Worm (Caenorhabditis elegans) whole organism, mixed stage, embryonic: Measurements from ENCODE around the gene mec-12.

ENCODE experiments used
- ceh-83 ChIP-seq: fragments of 200-800 bp; sonication (Bioruptor generic); optimal IDR thresholded peaks from 2 replicates; lab custom pipeline; 2018; ENCODE audit warnings: mild to moderate bottlenecking, missing genetic modification characterization, missing compliant biosample characterization
- lin-13 ChIP-seq: fragments of 150-350 bp; optimal IDR thresholded peaks from 2 replicates; lab custom pipeline; 2014; ENCODE audit warnings: missing biosample characterization, missing genetic modification characterization
- lin-32 ChIP-seq: fragments of 200-800 bp; sonication (Bioruptor generic); optimal IDR thresholded peaks from 2 replicates; lab custom pipeline; 2018; ENCODE audit warnings: mild to moderate bottlenecking, missing genetic modification characterization, missing compliant biosample characterization
- lsy-2 ChIP-seq: fragments of 150-350 bp; optimal IDR thresholded peaks from 2 replicates; lab custom pipeline; 2014; ENCODE audit warnings: missing biosample characterization, missing genetic modification characterization
- nhr-12 ChIP-seq: fragments of 150-350 bp; optimal IDR thresholded peaks from 2 replicates; lab custom pipeline; 2014; ENCODE audit warnings: missing biosample characterization, missing genetic modification characterization
- unc-39 ChIP-seq: fragments of 150-350 bp; optimal IDR thresholded peaks from 2 replicates; lab custom pipeline; 2014; ENCODE audit warnings: missing biosample characterization, missing genetic modification characterization
- unc-62 ChIP-seq: fragments of 150-350 bp; optimal IDR thresholded peaks from 2 replicates; lab custom pipeline; 2014; ENCODE audit warnings: missing biosample characterization, missing genetic modification reagents, missing genetic modification characterization

DNA sequence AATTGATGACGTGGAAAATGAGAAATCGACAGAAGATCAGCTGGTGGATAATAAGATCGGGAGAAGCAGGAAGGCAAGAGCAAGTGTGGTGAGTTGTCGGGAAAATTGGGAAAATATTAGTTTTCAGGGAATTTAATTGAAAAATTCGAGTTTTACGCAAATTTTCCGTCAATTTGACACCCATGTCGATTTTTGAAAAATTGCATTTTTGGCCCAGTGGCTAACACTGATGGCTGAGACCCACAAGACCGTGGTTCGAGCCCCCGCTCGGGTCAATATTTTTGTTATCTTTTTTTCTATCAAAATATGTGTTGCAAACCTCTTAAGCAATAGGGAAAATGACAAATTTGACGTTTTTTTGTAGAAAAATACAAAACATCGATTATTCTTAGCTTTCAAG is 49.5 kb upstream of the mec-12 start:
- TF ChIP-seq nhr-12 (tag; lab: Kevin White, UChicago), result no peak
- no peak for TF ChIP-seq ceh-83
- no peak for TF ChIP-seq unc-39 (tag; lab: Kevin White, UChicago)
- no peak for TF ChIP-seq lin-32 (GFP tag; lab: Kevin White, UChicago)
- TF ChIP-seq lin-13 (tag; lab: Kevin White, UChicago), result no peak
- TF ChIP-seq unc-62 (GFP tag; lab: Kevin White, UChicago), result no peak
- TF ChIP-seq lsy-2, result no peak
